Fruit fly (Drosophila melanogaster): Measurements from ENCODE around the gene Eig71Ej.

dm6 chr3L:15694406-15694805 is 33.6 kb upstream of the Eig71Ej start:
- TF ChIP-seq CTCF (optimal IDR thresholded peaks at IDR 0.05): no peak
- TF ChIP-seq CG8478 (optimal IDR thresholded peaks at IDR 0.05): no peak

Data from S2 (cell line).